Worm (Caenorhabditis elegans) whole organism, midembryonic: ENCODE results near the gene Y54F10AR.1.
"Not testable (repeated sequence)": the region's sequence is repeated elsewhere in the genome, so short reads cannot be mapped to it uniquely, and the experiment has no call there.

Experiments
- T22C8.4 ChIP-seq: fragments of 200-800 bp; sonication (Bioruptor generic); IDR thresholded peaks from 2 replicates; pipeline ENCODE4 v1.3.6; 2022; ENCODE audit warnings: missing genetic modification characterization, missing compliant biosample characterization
- cog-1 ChIP-seq: sonication (generic microtip); optimal IDR thresholded peaks from 2 replicates; lab custom pipeline; 2016; ENCODE audit warnings: missing genetic modification characterization, missing compliant biosample characterization
- flt-1 ChIP-seq: fragments of 200-800 bp; sonication (Bioruptor generic); IDR thresholded peaks from 2 replicates; pipeline ENCODE4 v1.3.6; 2022; ENCODE audit warnings: missing genetic modification characterization, missing compliant biosample characterization
- klf-2 ChIP-seq: fragments of 200-800 bp; sonication (Bioruptor generic); conservative IDR thresholded peaks from 2 replicates; pipeline ENCODE4 v1.3.6; 2022; ENCODE audit warnings: missing genetic modification reagents, missing genetic modification characterization, missing compliant biosample characterization
- med-1 ChIP-seq: sonication (generic microtip); optimal IDR thresholded peaks from 2 replicates; lab custom pipeline; 2017; ENCODE audit warnings: missing genetic modification characterization, mild to moderate bottlenecking, missing compliant biosample characterization, antibody characterized with exemption, missing genetic modification reagents; ENCODE audit not compliant: insufficient read depth
- ref-1 ChIP-seq: fragments of 200-800 bp; sonication (Bioruptor generic); conservative IDR thresholded peaks from 2 replicates; pipeline ENCODE4 v1.3.6; 2022; ENCODE audit warnings: missing genetic modification reagents, missing genetic modification characterization, missing compliant biosample characterization
- tab-1 ChIP-seq: fragments of 200-800 bp; sonication (Bioruptor generic); IDR thresholded peaks from 2 replicates; pipeline ENCODE4 v1.3.6; 2022; ENCODE audit warnings: missing genetic modification characterization, missing compliant biosample characterization
- ztf-23 ChIP-seq: fragments of 200-800 bp; sonication (Bioruptor generic); IDR thresholded peaks from 2 replicates; pipeline ENCODE4 v1.3.6; 2022; ENCODE audit warnings: missing genetic modification reagents, missing genetic modification characterization, missing compliant biosample characterization
- ztf-29 ChIP-seq: fragments of 200-800 bp; sonication (Bioruptor generic); IDR thresholded peaks from 2 replicates; pipeline ENCODE4 v1.3.6; 2022; ENCODE audit warnings: missing genetic modification reagents, missing genetic modification characterization, missing compliant biosample characterization

The Y54F10AR.1 gene

ce11 chrIII:2575635-2576164 is at the start of gene Y54F10AR.1:
Y54F10AR.1 (minus strand) TSS chrIII:2575685.
- no peak for TF ChIP-seq med-1 (GFP tag; lab: Kevin White, UChicago)
- no peak for TF ChIP-seq cog-1 (tag; lab: Kevin White, UChicago)
- TF ChIP-seq ztf-23 (GFP tag; lab: Robert Waterston, UW) = no peak
- no peak for TF ChIP-seq tab-1 (GFP tag; lab: Robert Waterston, UW)
- no peak for TF ChIP-seq ztf-29 (GFP tag; lab: Robert Waterston, UW)
- no peak for TF ChIP-seq ref-1 (GFP tag; lab: Robert Waterston, UW)
- TF ChIP-seq klf-2 = no peak
- no peak for TF ChIP-seq T22C8.4 (GFP tag; lab: Robert Waterston, UW)
- no peak for TF ChIP-seq flt-1 (GFP tag; lab: Robert Waterston, UW)

ce11 chrIII:2622870-2623269 is 47.4 kb upstream of the Y54F10AR.1 start, which contains the start of gene Y71H2B.2:
Y71H2B.2 (plus strand) TSS chrIII:2623170.
- TF ChIP-seq klf-2 (no peak), med-1 (GFP tag; lab: Kevin White, UChicago) (no peak)

ce11 chrIII:2619559-2619958 is 44.1 kb upstream of the Y54F10AR.1 start, which contains the start of gene ppfr-4:
ppfr-4 (plus strand) TSS chrIII:2619936.
- TF ChIP-seq klf-2 (no peak), med-1 (GFP tag; lab: Kevin White, UChicago) (no peak), ztf-29 (GFP tag; lab: Robert Waterston, UW) (no peak), flt-1 (GFP tag; lab: Robert Waterston, UW) (no peak), cog-1 (tag; lab: Kevin White, UChicago) (no peak), ref-1 (GFP tag; lab: Robert Waterston, UW) (no peak), ztf-23 (GFP tag; lab: Robert Waterston, UW) (no peak), tab-1 (GFP tag; lab: Robert Waterston, UW) (no peak), T22C8.4 (GFP tag; lab: Robert Waterston, UW) (no peak)

- no peak for TF ChIP-seq flt-1 (GFP tag; lab: Robert Waterston, UW)
- no peak for TF ChIP-seq klf-2
- TF ChIP-seq med-1 (GFP tag; lab: Kevin White, UChicago) = no peak
- TF ChIP-seq tab-1 (GFP tag; lab: Robert Waterston, UW) = no peak
- TF ChIP-seq ref-1 (GFP tag; lab: Robert Waterston, UW) = no peak
- no peak for TF ChIP-seq ztf-23 (GFP tag; lab: Robert Waterston, UW)
- no peak for TF ChIP-seq cog-1 (tag; lab: Kevin White, UChicago)
- TF ChIP-seq T22C8.4 (GFP tag; lab: Robert Waterston, UW) = no peak
- TF ChIP-seq ztf-29 (GFP tag; lab: Robert Waterston, UW) = no peak
Observed at ce11 chrIII:2618663-2619062, 43.2 kb upstream of the Y54F10AR.1 start, which contains the start of gene Y71H2B.4. Y71H2B.4 (plus strand) TSS chrIII:2618963.

DNA sequence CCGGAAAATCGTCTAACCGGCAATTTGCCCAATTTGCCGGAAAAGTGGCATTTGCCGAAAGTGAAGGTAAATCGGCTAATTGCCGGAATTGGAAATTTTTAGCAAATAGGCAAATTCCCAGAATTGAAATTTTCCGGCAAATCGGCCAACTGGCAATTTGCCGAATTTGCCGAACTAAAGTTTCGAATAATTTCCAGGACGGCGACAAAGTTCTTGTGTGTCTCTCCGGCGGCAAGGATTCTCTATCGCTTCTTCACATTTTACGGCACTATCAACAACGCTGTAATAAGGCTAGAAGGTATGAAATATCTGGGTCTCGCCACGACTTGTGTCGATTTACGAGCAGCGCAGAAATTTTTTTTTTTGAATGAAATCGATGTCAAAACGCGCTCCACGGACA is 40.7 kb upstream of the Y54F10AR.1 start:
- TF ChIP-seq cog-1 (tag; lab: Kevin White, UChicago) (no peak), klf-2 (no peak), med-1 (GFP tag; lab: Kevin White, UChicago) (no peak), ref-1 (GFP tag; lab: Robert Waterston, UW) (no peak), ztf-29 (GFP tag; lab: Robert Waterston, UW) (no peak), tab-1 (GFP tag; lab: Robert Waterston, UW) (no peak), ztf-23 (GFP tag; lab: Robert Waterston, UW) (no peak), flt-1 (GFP tag; lab: Robert Waterston, UW) (no peak)

- not testable (repeated sequence) for TF ChIP-seq flt-1 (GFP tag; lab: Robert Waterston, UW); klf-2; cog-1 (tag; lab: Kevin White, UChicago)
Observed at ce11 chrIII:2607717-2608116, 32.2 kb upstream of the Y54F10AR.1 start, which contains the start of gene Y71H2B.5. Y71H2B.5 (plus strand) TSS chrIII:2608017.

DNA sequence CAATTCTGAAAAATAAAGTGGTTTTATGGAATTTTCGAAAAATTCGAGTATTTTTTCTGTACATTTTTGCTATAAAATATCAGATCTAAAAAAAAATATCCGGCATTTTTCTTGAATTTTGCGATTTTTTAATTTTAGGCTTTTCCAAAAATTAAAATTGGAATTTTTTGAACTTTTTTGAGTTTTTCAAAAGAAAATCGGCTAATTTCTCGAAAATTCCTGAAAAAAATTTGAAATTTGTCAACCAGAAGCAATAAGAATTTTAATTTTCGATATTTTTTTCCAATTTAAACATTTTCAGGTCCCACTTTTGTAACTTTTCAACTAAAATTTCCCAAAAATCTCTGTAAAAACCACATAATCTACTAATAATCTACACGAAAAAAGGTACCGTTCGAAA is 28.2 kb upstream of the Y54F10AR.1 start, which contains the start of gene Y71H2B.11:
Y71H2B.11 (plus strand) TSS at position 301 of the 400 bp plus-strand sequence.
- no peak for TF ChIP-seq ztf-29 (GFP tag; lab: Robert Waterston, UW)
- no peak for TF ChIP-seq tab-1 (GFP tag; lab: Robert Waterston, UW)
- TF ChIP-seq med-1 (GFP tag; lab: Kevin White, UChicago) = no peak
- TF ChIP-seq ref-1 (GFP tag; lab: Robert Waterston, UW) = no peak
- no peak for TF ChIP-seq ztf-23 (GFP tag; lab: Robert Waterston, UW)
- no peak for TF ChIP-seq klf-2
- no peak for TF ChIP-seq flt-1 (GFP tag; lab: Robert Waterston, UW)
- no peak for TF ChIP-seq T22C8.4 (GFP tag; lab: Robert Waterston, UW)
- TF ChIP-seq cog-1 (tag; lab: Kevin White, UChicago) = no peak

- no peak for TF ChIP-seq med-1 (GFP tag; lab: Kevin White, UChicago)
- no peak for TF ChIP-seq ztf-29 (GFP tag; lab: Robert Waterston, UW)
- no peak for TF ChIP-seq tab-1 (GFP tag; lab: Robert Waterston, UW)
- TF ChIP-seq ztf-23 (GFP tag; lab: Robert Waterston, UW) = no peak
- TF ChIP-seq cog-1 (tag; lab: Kevin White, UChicago) = no peak
- TF ChIP-seq klf-2 = no peak
- no peak for TF ChIP-seq ref-1 (GFP tag; lab: Robert Waterston, UW)
- no peak for TF ChIP-seq flt-1 (GFP tag; lab: Robert Waterston, UW)
- no peak for TF ChIP-seq T22C8.4 (GFP tag; lab: Robert Waterston, UW)
Observed at ce11 chrIII:2598491-2599065, 23.1 kb upstream of the Y54F10AR.1 start.

DNA sequence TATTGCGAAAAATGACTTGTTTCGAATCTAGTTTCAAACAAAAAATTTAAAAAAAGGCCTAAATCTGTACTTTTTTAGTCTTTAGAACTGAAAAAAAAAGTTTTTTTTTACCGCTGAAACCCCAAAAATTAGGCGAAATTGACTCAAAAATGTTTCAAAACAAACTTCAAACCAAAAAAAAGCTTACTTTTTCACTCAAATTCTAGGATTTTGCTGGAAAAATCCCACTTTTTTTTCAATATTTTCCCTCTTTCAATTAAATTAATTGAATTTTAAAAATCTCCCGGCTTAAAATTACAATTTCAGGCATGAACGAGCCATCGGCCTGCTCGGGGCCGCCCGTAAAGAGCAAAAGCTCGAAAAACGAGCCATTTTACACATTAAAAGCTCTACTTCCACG is 22.3 kb upstream of the Y54F10AR.1 start, which contains the start of gene mdt-19:
mdt-19 (plus strand) TSS at position 301 of the 400 bp plus-strand sequence.
- TF ChIP-seq flt-1 (GFP tag; lab: Robert Waterston, UW) = no peak
- TF ChIP-seq klf-2 = no peak
- TF ChIP-seq ztf-23 (GFP tag; lab: Robert Waterston, UW) = no peak
- TF ChIP-seq ztf-29 (GFP tag; lab: Robert Waterston, UW) = no peak
- TF ChIP-seq med-1 (GFP tag; lab: Kevin White, UChicago) = no peak
